Worm (Caenorhabditis elegans): ENCODE measurements around the gene catp-5.

The catp-5 gene

DNA sequence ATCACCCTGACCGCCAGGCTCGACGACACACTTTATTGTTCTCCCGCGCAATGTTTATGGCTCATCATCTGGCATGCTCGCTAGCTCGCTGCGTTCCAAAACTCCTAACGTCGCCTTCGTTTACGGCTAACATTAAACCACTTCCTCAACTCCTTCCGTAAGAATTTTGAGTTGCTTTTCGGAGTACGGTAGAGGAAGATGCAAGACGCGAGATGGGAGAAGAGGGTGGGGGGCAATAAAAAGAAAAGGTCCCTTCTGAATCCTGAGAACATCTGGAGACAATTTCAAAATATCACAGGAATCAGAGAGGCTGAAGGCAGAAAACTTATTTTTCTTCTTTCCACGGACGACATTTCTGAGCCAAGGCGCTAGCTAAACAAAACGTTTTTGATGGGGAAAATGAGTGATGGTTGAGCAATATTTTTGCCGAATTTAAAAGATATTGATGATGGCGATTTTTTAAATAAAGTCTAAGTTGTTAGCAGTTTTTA, 19.2 kb upstream of the catp-5 start:
- TF ChIP-seq madf-5 (GFP tag; IDR thresholded peaks at IDR 0.05): no peak
- TF ChIP-seq unc-62 (GFP tag; optimal IDR thresholded peaks at IDR 0.05 in 1 of 2): peak in 1 of 2 experiments; percentile 34
- no peak for TF ChIP-seq unc-62 (tag; optimal IDR thresholded peaks at IDR 0.05)

ce11 chrX:8116157-8116556, 17.5 kb upstream of the catp-5 start, which contains the start of gene hlh-8:
hlh-8 (plus strand) TSS chrX:8116457.
- TF ChIP-seq duxl-1 (tag; optimal IDR thresholded peaks at IDR 0.05; ENCODE audit: poor library complexity) (no peak), lin-13 (GFP tag; optimal IDR thresholded peaks at IDR 0.05) (no peak), Y48G9A.11 (GFP tag; IDR thresholded peaks at IDR 0.05) (no peak), pqm-1 (tag; optimal IDR thresholded peaks at IDR 0.05) (no peak), mxl-2 (GFP tag; conservative IDR thresholded peaks at IDR 0.05) (no peak), snpc-1.2 (GFP tag; IDR thresholded peaks at IDR 0.05) (no peak), egl-43 (GFP tag; IDR thresholded peaks at IDR 0.05) (no peak), set-16 (GFP tag; IDR thresholded peaks at IDR 0.05) (no peak)

DNA sequence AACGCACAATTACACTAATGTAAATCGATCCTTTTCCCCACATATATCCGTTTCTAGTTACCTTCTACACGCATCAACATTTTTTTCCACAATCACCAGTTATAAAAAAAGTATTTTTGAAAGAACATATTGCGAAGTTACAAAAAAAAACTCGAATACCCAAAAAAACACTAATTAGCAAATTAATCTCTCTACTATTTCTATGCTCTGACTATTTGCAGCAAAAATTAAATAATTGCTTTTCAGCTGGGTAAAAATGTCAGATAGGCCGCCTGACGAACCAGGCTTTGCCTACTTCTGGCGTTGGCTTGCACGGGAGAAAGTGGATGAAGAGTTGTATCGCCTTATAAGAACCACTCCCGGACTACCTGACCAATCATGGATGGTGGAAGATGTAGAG, 11.5 kb upstream of the catp-5 start, which contains the start of gene K07E3.1:
Gene K07E3.1, plus strand, starts transcription at position 247 of the 400 bp plus-strand sequence.
- TF ChIP-seq aha-1 (tag): peak; percentile 57
- TF ChIP-seq mxl-2 (GFP tag; conservative IDR thresholded peaks at IDR 0.05): no peak
- TF ChIP-seq nhr-6 (tag; optimal IDR thresholded peaks at IDR 0.05): no peak
- no peak for TF ChIP-seq spr-1 (tag; optimal IDR thresholded peaks at IDR 0.05)
- TF ChIP-seq ceh-20 (GFP tag; IDR thresholded peaks at IDR 0.05): no peak

ce11 chrX:8109531-8109930, 10.9 kb upstream of the catp-5 start:
- TF ChIP-seq daf-12 (tag; optimal IDR thresholded peaks at IDR 0.05) (no peak), snpc-1.2 (GFP tag; IDR thresholded peaks at IDR 0.05) (no peak), dmd-6 (GFP tag; IDR thresholded peaks at IDR 0.05) (no peak), unc-39 (tag; optimal IDR thresholded peaks at IDR 0.05) (no peak), mxl-3 (GFP tag; optimal IDR thresholded peaks at IDR 0.05) (no peak), jun-1 (tag; optimal IDR thresholded peaks at IDR 0.05) (no peak), aha-1 (tag) (peak; percentile 47), mep-1 (tag; optimal IDR thresholded peaks at IDR 0.05) (peak; percentile 75), nhr-76 (tag; optimal IDR thresholded peaks at IDR 0.05) (no peak), snpc-4 (tag; optimal IDR thresholded peaks at IDR 0.05) (no peak), zip-11 (GFP tag; IDR thresholded peaks at IDR 0.05) (no peak), fkh-10 (GFP tag; optimal IDR thresholded peaks at IDR 0.05) (no peak), cey-2 (tag; optimal IDR thresholded peaks at IDR 0.05; ENCODE audit: borderline replicate concordance, insufficient read depth) (no peak), ceh-44 (GFP tag; IDR thresholded peaks at IDR 0.05) (no peak), nhr-11 (tag; optimal IDR thresholded peaks at IDR 0.05) (peak; percentile 43), F37D6.2 (tag; optimal IDR thresholded peaks at IDR 0.05) (no peak), dmd-9 (GFP tag; IDR thresholded peaks at IDR 0.05) (no peak), php-3 (GFP tag; IDR thresholded peaks at IDR 0.05) (no peak), egl-43 (GFP tag; IDR thresholded peaks at IDR 0.05) (no peak), nhr-48 (tag; optimal IDR thresholded peaks at IDR 0.05) (no peak), madf-5 (GFP tag; IDR thresholded peaks at IDR 0.05) (no peak), rbr-2 (tag; optimal IDR thresholded peaks at IDR 0.05) (peak; percentile 8), pha-4 (GFP tag; IDR thresholded peaks at IDR 0.05) (no peak), pha-4 (tag; optimal IDR thresholded peaks at IDR 0.05) (peak; percentile 1), mes-2 (tag; optimal IDR thresholded peaks at IDR 0.05; ENCODE audit: poor library complexity, severe bottlenecking) (peak; percentile 71), ceh-62 (tag; optimal IDR thresholded peaks at IDR 0.05) (no peak), Y75B8A.6 (GFP tag; IDR thresholded peaks at IDR 0.05) (no peak), egl-27 (tag; optimal IDR thresholded peaks at IDR 0.05) (no peak), zip-2 (tag; optimal IDR thresholded peaks at IDR 0.05) (peak; percentile 18), unc-130 (GFP tag; optimal IDR thresholded peaks at IDR 0.05) (no peak), zag-1 (tag; optimal IDR thresholded peaks at IDR 0.05) (no peak), nhr-77 (tag; optimal IDR thresholded peaks at IDR 0.05) (peak; percentile 26), daf-16 (GFP tag; optimal IDR thresholded peaks at IDR 0.05) (no peak), daf-16 (tag; optimal IDR thresholded peaks at IDR 0.05) (peak; percentile 54), zfp-3 (GFP tag; conservative IDR thresholded peaks at IDR 0.05) (no peak), hmg-1.1 (GFP tag; IDR thresholded peaks at IDR 0.05) (peak; percentile 70)

Data from whole organism, L4 larva.